Worm (Caenorhabditis elegans): ENCODE results near the gene C01B10.9.

Gene C01B10.9

ce11 chrIV:6653663-6654201, 21.7 kb downstream of the C01B10.9 start:
- TF ChIP-seq ceh-45 (GFP tag; IDR thresholded peaks at IDR 0.05) (no peak), gmeb-2 (tag; optimal IDR thresholded peaks at IDR 0.05) (no peak), tbx-7 (tag; optimal IDR thresholded peaks at IDR 0.05) (no peak), C38D4.7 (GFP tag; optimal IDR thresholded peaks at IDR 0.05) (no peak), nhr-232 (tag; optimal IDR thresholded peaks at IDR 0.05) (no peak)

- TF ChIP-seq hlh-8 (tag; optimal IDR thresholded peaks at IDR 0.05) (no peak), Y22D7AL.16 (tag; optimal IDR thresholded peaks at IDR 0.05) (no peak), unc-3 (GFP tag; conservative IDR thresholded peaks at IDR 0.05) (no peak), unc-3 (tag; optimal IDR thresholded peaks at IDR 0.05) (no peak), pax-1 (tag; optimal IDR thresholded peaks at IDR 0.05) (no peak), odd-2 (tag; optimal IDR thresholded peaks at IDR 0.05) (no peak), pros-1 (tag; optimal IDR thresholded peaks at IDR 0.05) (no peak), unc-55 (GFP tag; optimal IDR thresholded peaks at IDR 0.05) (no peak), C38D4.7 (GFP tag; optimal IDR thresholded peaks at IDR 0.05) (no peak)
These were observed 23.7 kb downstream of the C01B10.9 start for ce11 chrIV:6655747-6656146.

- no peak for TF ChIP-seq pat-9 (tag; optimal IDR thresholded peaks at IDR 0.05)
These were observed 25.6 kb downstream of the C01B10.9 start, which contains the start of gene C01B10.11 for ce11 chrIV:6657519-6658031. C01B10.11 (plus strand) TSS chrIV:6657981.

ce11 chrIV:6664336-6664735, 32.3 kb downstream of the C01B10.9 start:
- TF ChIP-seq hlh-30 (tag; optimal IDR thresholded peaks at IDR 0.05; ENCODE audit: insufficient read depth): no peak
- TF ChIP-seq syd-9 (tag; optimal IDR thresholded peaks at IDR 0.05): no peak
- no peak for TF ChIP-seq K02D7.2 (tag; optimal IDR thresholded peaks at IDR 0.05)
- TF ChIP-seq che-1 (tag; optimal IDR thresholded peaks at IDR 0.05): no peak
- TF ChIP-seq ama-1 (optimal IDR thresholded peaks at IDR 0.05): no peak
- TF ChIP-seq tbx-7 (tag; optimal IDR thresholded peaks at IDR 0.05): no peak
- no peak for TF ChIP-seq elt-4 (tag; optimal IDR thresholded peaks at IDR 0.05)
- no peak for TF ChIP-seq tbx-2 (tag; optimal IDR thresholded peaks at IDR 0.05)
- TF ChIP-seq npax-4 (tag; optimal IDR thresholded peaks at IDR 0.05): no peak
- no peak for TF ChIP-seq unc-42 (tag; optimal IDR thresholded peaks at IDR 0.05)
- TF ChIP-seq mec-3 (tag; optimal IDR thresholded peaks at IDR 0.05; ENCODE audit: borderline replicate concordance): no peak
- TF ChIP-seq pha-4 (tag; optimal IDR thresholded peaks at IDR 0.05): no peak
- TF ChIP-seq unc-86 (tag; optimal IDR thresholded peaks at IDR 0.05): no peak

- no peak for TF ChIP-seq hlh-15 (tag; optimal IDR thresholded peaks at IDR 0.05)
- TF ChIP-seq unc-42 (tag; optimal IDR thresholded peaks at IDR 0.05): no peak
- no peak for TF ChIP-seq ceh-22 (tag; optimal IDR thresholded peaks at IDR 0.05)
- no peak for TF ChIP-seq pqm-1 (tag; optimal IDR thresholded peaks at IDR 0.05)
These were observed 35.9 kb downstream of the C01B10.9 start, which contains the start of gene Y73B6A.1 for ce11 chrIV:6667898-6668297. Y73B6A.1 (minus strand) TSS chrIV:6667998.

Measured in whole organism, late embryonic.